Worm (Caenorhabditis elegans) whole organism, early embryonic: ENCODE data around the gene Y102A5C.40.

Source experiments
- B0310.2 ChIP-seq: sonication (generic microtip); optimal IDR thresholded peaks from 2 replicates; lab custom pipeline; 2016; ENCODE audit warnings: mild to moderate bottlenecking, missing genetic modification characterization, missing compliant biosample characterization
- F13C5.2 ChIP-seq: sonication (generic microtip); optimal IDR thresholded peaks from 2 replicates; lab custom pipeline; 2017; ENCODE audit warnings: mild to moderate bottlenecking, missing genetic modification characterization, inconsistent platforms, missing compliant biosample characterization
- aly-1 ChIP-seq: sonication (generic microtip); optimal IDR thresholded peaks from 2 replicates; lab custom pipeline; 2016; ENCODE audit warnings: missing genetic modification characterization, missing compliant biosample characterization
- ama-1 ChIP-seq: fragments of 150-350 bp; optimal IDR thresholded peaks from 2 replicates; lab custom pipeline; 2014
- ceh-13 ChIP-seq: fragments of 200-800 bp; sonication (Bioruptor generic); optimal IDR thresholded peaks from 2 replicates; lab custom pipeline; 2018; ENCODE audit warnings: mild to moderate bottlenecking, missing genetic modification characterization, missing compliant biosample characterization
- ceh-36 ChIP-seq: sonication (generic microtip); optimal IDR thresholded peaks from 2 replicates; lab custom pipeline; 2016; ENCODE audit warnings: missing genetic modification characterization, inconsistent platforms, missing compliant biosample characterization
- ets-7 ChIP-seq: sonication (generic microtip); optimal IDR thresholded peaks from 2 replicates; lab custom pipeline; 2016; ENCODE audit warnings: missing genotype, missing genetic modification characterization, missing compliant biosample characterization
- flt-1 ChIP-seq: fragments of 200-800 bp; sonication (Bioruptor generic); IDR thresholded peaks from 2 replicates; pipeline ENCODE4 v1.3.6; 2022; ENCODE audit warnings: missing genetic modification characterization, missing compliant biosample characterization
- hmbx-1 ChIP-seq: sonication (generic microtip); optimal IDR thresholded peaks from 2 replicates; lab custom pipeline; 2016; ENCODE audit warnings: mild to moderate bottlenecking, missing genetic modification characterization, missing compliant biosample characterization
- hmg-4 ChIP-seq: fragments of 200-800 bp; sonication (Bioruptor generic); optimal IDR thresholded peaks from 2 replicates; lab custom pipeline; 2018; ENCODE audit warnings: mild to moderate bottlenecking, missing genetic modification characterization, missing compliant biosample characterization
- hnd-1 ChIP-seq: sonication (generic microtip); optimal IDR thresholded peaks from 2 replicates; lab custom pipeline; 2016; ENCODE audit warnings: missing genetic modification characterization, missing compliant biosample characterization
- pes-1 ChIP-seq: fragments of 200-800 bp; sonication (Bioruptor generic); IDR thresholded peaks from 2 replicates; pipeline ENCODE4 v1.3.6; 2022; ENCODE audit warnings: missing genetic modification reagents, missing genetic modification characterization, missing compliant biosample characterization
- scrt-1 ChIP-seq: fragments of 200-800 bp; sonication (Bioruptor generic); IDR thresholded peaks from 2 replicates; pipeline ENCODE4 v1.3.6; 2022; ENCODE audit warnings: missing genetic modification characterization, missing compliant biosample characterization
- sea-1 ChIP-seq: fragments of 200-800 bp; sonication (Bioruptor generic); conservative IDR thresholded peaks from 2 replicates; pipeline ENCODE4 v1.3.6; 2022; ENCODE audit warnings: missing genetic modification characterization, missing compliant biosample characterization
- tbx-11 ChIP-seq: fragments of 200-800 bp; sonication (Bioruptor generic); IDR thresholded peaks from 2 replicates; pipeline ENCODE4 v1.3.6; 2022; ENCODE audit warnings: missing genetic modification characterization, missing compliant biosample characterization
- tbx-37 ChIP-seq: fragments of 200-800 bp; sonication (Bioruptor generic); conservative IDR thresholded peaks from 2 replicates; pipeline ENCODE4 v1.3.6; 2022; ENCODE audit warnings: missing genetic modification reagents, missing genetic modification characterization, missing compliant biosample characterization
- tra-4 ChIP-seq: sonication (generic microtip); optimal IDR thresholded peaks from 2 replicates; lab custom pipeline; 2017; ENCODE audit warnings: missing genetic modification characterization, missing compliant biosample characterization

Y102A5C.40 gene

ce11 chrV:16987035-16987434 lies at the start of gene Y102A5C.40:
Gene Y102A5C.40 (minus strand): TSS chrV:16987135.
- TF ChIP-seq scrt-1 (GFP tag; lab: Robert Waterston, UW) (no peak), tbx-11 (no peak), tra-4 (tag; lab: Kevin White, UChicago) (no peak), aly-1 (tag; lab: Kevin White, UChicago) (no peak), ets-7 (no peak), tbx-37 (GFP tag; lab: Robert Waterston, UW) (no peak), pes-1 (GFP tag; lab: Robert Waterston, UW) (no peak)

- TF ChIP-seq tra-4 (tag; lab: Kevin White, UChicago) (no peak), F13C5.2 (no peak), hnd-1 (tag; lab: Kevin White, UChicago) (no peak), B0310.2 (no peak), ceh-36 (tag; lab: Kevin White, UChicago) (no peak)
Observed at ce11 chrV:17035850-17036249, 48.9 kb upstream of the Y102A5C.40 start, which contains the start of gene srz-94. Gene srz-94 (minus strand): TSS chrV:17035950.

DNA sequence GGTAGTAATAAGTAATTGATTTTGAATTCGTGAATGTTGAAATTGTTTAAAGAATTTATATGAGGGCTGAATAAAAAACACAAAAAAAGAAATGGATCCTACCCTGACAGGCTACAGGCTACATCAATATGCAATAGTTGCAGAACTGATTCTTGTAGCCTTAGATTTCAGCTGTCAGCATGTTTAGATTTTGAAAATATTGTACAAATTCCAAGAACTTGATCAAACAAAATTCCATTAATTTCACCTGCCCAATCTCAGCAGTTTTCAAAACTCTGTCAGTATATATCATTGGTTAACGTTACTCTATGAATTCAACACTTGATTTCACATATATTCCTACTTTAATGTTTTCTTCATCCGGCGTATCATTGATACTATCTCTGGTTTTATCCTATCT lies 43.5 kb upstream of the Y102A5C.40 start:
- TF ChIP-seq flt-1 (no peak), B0310.2 (no peak), hmg-4 (GFP tag; lab: Kevin White, UChicago) (no peak), aly-1 (tag; lab: Kevin White, UChicago) (no peak), ceh-36 (tag; lab: Kevin White, UChicago) (no peak), tbx-11 (no peak), scrt-1 (GFP tag; lab: Robert Waterston, UW) (no peak), tra-4 (tag; lab: Kevin White, UChicago) (no peak), tbx-37 (GFP tag; lab: Robert Waterston, UW) (no peak), hnd-1 (tag; lab: Kevin White, UChicago) (no peak), pes-1 (GFP tag; lab: Robert Waterston, UW) (no peak)

DNA sequence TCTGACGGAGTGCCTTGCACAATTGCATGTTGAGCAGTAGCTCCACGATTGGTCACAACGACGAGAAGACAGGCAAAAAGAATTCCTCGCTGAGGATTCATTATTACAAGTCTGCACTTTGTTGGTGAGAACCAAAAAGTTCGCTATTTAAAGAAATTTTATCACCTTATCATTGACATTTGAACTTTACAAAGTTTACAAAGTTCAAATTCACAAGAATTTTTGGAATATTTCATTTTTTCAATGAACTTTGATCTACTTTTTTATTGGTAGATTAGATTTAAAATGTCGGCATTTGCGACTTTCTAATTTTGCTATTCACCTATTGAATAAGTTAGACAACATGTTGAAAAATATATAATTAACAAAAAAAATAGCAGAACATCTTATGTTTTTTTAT lies 39.4 kb upstream of the Y102A5C.40 start, which contains the start of gene F49H6.15:
F49H6.15 (minus strand) TSS at position 101 of the 400 bp plus-strand sequence.
- TF ChIP-seq hmbx-1 (tag; lab: Kevin White, UChicago) (no peak), aly-1 (tag; lab: Kevin White, UChicago) (no peak), scrt-1 (GFP tag; lab: Robert Waterston, UW) (no peak), B0310.2 (no peak), pes-1 (GFP tag; lab: Robert Waterston, UW) (no peak), tra-4 (tag; lab: Kevin White, UChicago) (no peak)

- TF ChIP-seq aly-1 (tag; lab: Kevin White, UChicago) (no peak), scrt-1 (GFP tag; lab: Robert Waterston, UW) (no peak), B0310.2 (no peak), F13C5.2 (no peak), ets-7 (no peak), ama-1 (lab: Kevin White, UChicago) (no peak), sea-1 (GFP tag; lab: Robert Waterston, UW) (no peak), hmbx-1 (tag; lab: Kevin White, UChicago) (no peak), tbx-11 (no peak), pes-1 (GFP tag; lab: Robert Waterston, UW) (no peak), tra-4 (tag; lab: Kevin White, UChicago) (no peak)
Observed at ce11 chrV:17022613-17023322, 35.8 kb upstream of the Y102A5C.40 start, which contains the start of the genes F49H6.8 and F49H6.5. Gene F49H6.8 (minus strand): TSS chrV:17022663. Gene F49H6.5 (plus strand): TSS chrV:17023241.

- TF ChIP-seq B0310.2: no peak
- no peak for TF ChIP-seq sea-1 (GFP tag; lab: Robert Waterston, UW)
- TF ChIP-seq aly-1 (tag; lab: Kevin White, UChicago): no peak
- TF ChIP-seq pes-1 (GFP tag; lab: Robert Waterston, UW): no peak
- TF ChIP-seq hmg-4 (GFP tag; lab: Kevin White, UChicago): no peak
Observed at ce11 chrV:17021361-17021760, 34.4 kb upstream of the Y102A5C.40 start, which contains the start of gene F49H6.12. Gene F49H6.12 (minus strand): TSS chrV:17021461.

ce11 chrV:17019690-17020089 lies 32.8 kb upstream of the Y102A5C.40 start, which contains the start of gene F49H6.17:
Gene F49H6.17 (plus strand): TSS chrV:17019990.
- TF ChIP-seq sea-1 (GFP tag; lab: Robert Waterston, UW): no peak
- TF ChIP-seq tra-4 (tag; lab: Kevin White, UChicago): no peak
- no peak for TF ChIP-seq tbx-11
- TF ChIP-seq F13C5.2: no peak
- TF ChIP-seq hnd-1 (tag; lab: Kevin White, UChicago): no peak
- TF ChIP-seq ama-1 (lab: Kevin White, UChicago): no peak

ce11 chrV:17016787-17017186 lies 29.9 kb upstream of the Y102A5C.40 start, which contains the start of gene srh-97:
Gene srh-97 (plus strand): TSS chrV:17017087.
- TF ChIP-seq hmbx-1 (tag; lab: Kevin White, UChicago): no peak
- TF ChIP-seq ceh-13 (GFP tag; lab: Kevin White, UChicago): no peak
- no peak for TF ChIP-seq sea-1 (GFP tag; lab: Robert Waterston, UW)
- no peak for TF ChIP-seq aly-1 (tag; lab: Kevin White, UChicago)
- no peak for TF ChIP-seq pes-1 (GFP tag; lab: Robert Waterston, UW)
- no peak for TF ChIP-seq ets-7
- no peak for TF ChIP-seq tbx-37 (GFP tag; lab: Robert Waterston, UW)
- TF ChIP-seq hmg-4 (GFP tag; lab: Kevin White, UChicago): no peak
- TF ChIP-seq hnd-1 (tag; lab: Kevin White, UChicago): no peak
- TF ChIP-seq tbx-11: no peak
- TF ChIP-seq ceh-36 (tag; lab: Kevin White, UChicago): no peak
- no peak for TF ChIP-seq B0310.2
- TF ChIP-seq tra-4 (tag; lab: Kevin White, UChicago): no peak
- no peak for TF ChIP-seq scrt-1 (GFP tag; lab: Robert Waterston, UW)
- no peak for TF ChIP-seq ama-1 (lab: Kevin White, UChicago)
